Worm (Caenorhabditis elegans) whole organism, young adult: Measurements from ENCODE around the gene rei-2.

Source experiments
- B0261.1 ChIP-seq: sonication (generic microtip); optimal IDR thresholded peaks from 2 replicates; lab custom pipeline; 2016; ENCODE audit warnings: mild to moderate bottlenecking, missing genetic modification characterization, moderate library complexity, missing compliant biosample characterization
- B0336.3 ChIP-seq: fragments of 200-800 bp; sonication (Bioruptor generic); IDR thresholded peaks from 2 replicates; pipeline ENCODE4 v1.3.6; 2022; ENCODE audit warnings: missing genetic modification characterization, missing compliant biosample characterization
- D2030.7 ChIP-seq: fragments of 200-800 bp; sonication (Bioruptor generic); IDR thresholded peaks from 2 replicates; pipeline ENCODE4 v1.3.6; 2022; ENCODE audit warnings: missing genetic modification reagents, missing genetic modification characterization, missing compliant biosample characterization
- F10E7.11 ChIP-seq: sonication (generic microtip); optimal IDR thresholded peaks from 2 replicates; lab custom pipeline; 2017; ENCODE audit warnings: mild to moderate bottlenecking, missing genetic modification characterization, moderate library complexity, missing compliant biosample characterization
- F22D6.2 ChIP-seq: sonication (generic microtip); optimal IDR thresholded peaks from 2 replicates; lab custom pipeline; 2016; ENCODE audit warnings: mild to moderate bottlenecking, missing genetic modification characterization, missing compliant biosample characterization
- F23B12.7 ChIP-seq: sonication (generic microtip); optimal IDR thresholded peaks from 2 replicates; lab custom pipeline; 2017; ENCODE audit warnings: missing genetic modification characterization, mild to moderate bottlenecking, missing compliant biosample characterization, antibody characterized with exemption, moderate library complexity; ENCODE audit not compliant: insufficient read depth
- F33H1.4 ChIP-seq: fragments of 200-800 bp; sonication (Bioruptor generic); IDR thresholded peaks from 2 replicates; pipeline ENCODE4 v1.3.6; 2022; ENCODE audit warnings: missing genetic modification reagents, missing genetic modification characterization, missing compliant biosample characterization
- F37B4.10 ChIP-seq: fragments of 200-800 bp; sonication (Bioruptor generic); IDR thresholded peaks from 2 replicates; pipeline ENCODE4 v1.3.6; 2022; ENCODE audit warnings: missing genetic modification characterization, missing compliant biosample characterization
- F55B11.4 ChIP-seq: sonication (generic microtip); optimal IDR thresholded peaks from 2 replicates; lab custom pipeline; 2016; ENCODE audit warnings: missing compliant biosample characterization, missing genetic modification characterization, borderline replicate concordance; ENCODE audit not compliant: insufficient read depth
- T07F8.4 ChIP-seq: sonication (generic microtip); optimal IDR thresholded peaks from 2 replicates; lab custom pipeline; 2016; ENCODE audit warnings: mild to moderate bottlenecking, missing genetic modification characterization, moderate library complexity, missing compliant biosample characterization
- Y56A3A.18 ChIP-seq: fragments of 200-800 bp; sonication (Bioruptor generic); IDR thresholded peaks from 2 replicates; pipeline ENCODE4 v1.3.6; 2022; ENCODE audit warnings: missing genetic modification reagents, missing genetic modification characterization, missing compliant biosample characterization
- Y95B8A.8 ChIP-seq: fragments of 200-800 bp; sonication (Bioruptor generic); IDR thresholded peaks from 2 replicates; pipeline ENCODE4 v1.3.6; 2022; ENCODE audit warnings: missing genetic modification reagents, missing genetic modification characterization, missing compliant biosample characterization
- akir-1 ChIP-seq: fragments of 200-800 bp; sonication (Bioruptor generic); optimal IDR thresholded peaks from 2 replicates; lab custom pipeline; 2018; ENCODE audit warnings: mild to moderate bottlenecking, missing genetic modification characterization, moderate library complexity, missing compliant biosample characterization
- ama-1 ChIP-seq, 3 experiments: fragments of 150-350 bp in 1 of 3; sonication (generic microtip) in 2 of 3; optimal IDR thresholded peaks; 2 replicates each; lab custom pipeline; 2014 to 2018; ENCODE audit warnings: missing biosample characterization in 2 of 3, missing genetic modification characterization in 2 of 3, missing genetic modification reagents in 2 of 3
- aptf-2 ChIP-seq: fragments of 200-800 bp; sonication (Bioruptor generic); conservative IDR thresholded peaks from 2 replicates; pipeline ENCODE4 v1.3.6; 2022; ENCODE audit warnings: missing genetic modification reagents, missing genetic modification characterization, missing compliant biosample characterization
- atf-7 ChIP-seq: sonication (generic microtip); optimal IDR thresholded peaks from 2 replicates; lab custom pipeline; 2017; ENCODE audit warnings: mild to moderate bottlenecking, missing genetic modification characterization, missing compliant biosample characterization
- athp-1 ChIP-seq: sonication (generic microtip); optimal IDR thresholded peaks from 2 replicates; lab custom pipeline; 2017; ENCODE audit warnings: mild to moderate bottlenecking, missing genetic modification characterization, missing compliant biosample characterization
- attf-3 ChIP-seq: fragments of 200-800 bp; sonication (Bioruptor generic); conservative IDR thresholded peaks from 2 replicates; pipeline ENCODE4 v1.3.6; 2022; ENCODE audit warnings: missing genetic modification reagents, missing genetic modification characterization, missing compliant biosample characterization
- bed-2 ChIP-seq: fragments of 200-800 bp; sonication (Bioruptor generic); IDR thresholded peaks from 2 replicates; pipeline ENCODE4 v1.3.6; 2022; ENCODE audit warnings: missing genetic modification reagents, missing genetic modification characterization, missing compliant biosample characterization
- ceh-91 ChIP-seq: fragments of 200-800 bp; sonication (Bioruptor generic); IDR thresholded peaks from 2 replicates; pipeline ENCODE4 v1.3.6; 2022; ENCODE audit warnings: missing genetic modification reagents, missing genetic modification characterization, missing compliant biosample characterization
- dpff-1 ChIP-seq: sonication (generic microtip); optimal IDR thresholded peaks from 2 replicates; lab custom pipeline; 2017; ENCODE audit warnings: mild to moderate bottlenecking, missing genetic modification characterization, missing compliant biosample characterization
- egrh-3 ChIP-seq: fragments of 200-800 bp; sonication (Bioruptor generic); IDR thresholded peaks from 2 replicates; pipeline ENCODE4 v1.3.6; 2022; ENCODE audit warnings: missing genetic modification reagents, missing genetic modification characterization, missing compliant biosample characterization
- ekl-4 ChIP-seq: fragments of 200-800 bp; sonication (Bioruptor generic); IDR thresholded peaks from 2 replicates; pipeline ENCODE4 v1.3.6; 2022; ENCODE audit warnings: missing genetic modification reagents, missing genetic modification characterization, missing compliant biosample characterization
- gei-17 ChIP-seq: fragments of 200-800 bp; sonication (Bioruptor generic); optimal IDR thresholded peaks from 2 replicates; lab custom pipeline; 2018; ENCODE audit warnings: mild to moderate bottlenecking, missing genetic modification characterization, missing compliant biosample characterization
- hmg-20 ChIP-seq: fragments of 200-800 bp; sonication (Bioruptor generic); IDR thresholded peaks from 2 replicates; pipeline ENCODE4 v1.3.6; 2022; ENCODE audit warnings: missing genetic modification reagents, missing genetic modification characterization, missing compliant biosample characterization
- lin-35 ChIP-seq, 3 experiments: fragments of 150-350 bp in 2 of 3; sonication (generic microtip) in 1 of 3; optimal IDR thresholded peaks; 2 replicates each; lab custom pipeline; 2014 to 2018; ENCODE audit warnings: missing biosample characterization in 3 of 3, missing genetic modification characterization in 3 of 3, missing genetic modification reagents in 3 of 3
- lin-40 ChIP-seq: sonication (generic microtip); optimal IDR thresholded peaks from 2 replicates; lab custom pipeline; 2016; ENCODE audit warnings: missing genetic modification characterization, mild to moderate bottlenecking, missing compliant biosample characterization, missing genotype, missing genetic modification reagents
- lin-54 ChIP-seq: fragments of 200-800 bp; sonication (Bioruptor generic); optimal IDR thresholded peaks from 2 replicates; lab custom pipeline; 2018; ENCODE audit warnings: mild to moderate bottlenecking, missing genetic modification characterization, missing compliant biosample characterization
- lir-1 ChIP-seq: fragments of 200-800 bp; sonication (Bioruptor generic); conservative IDR thresholded peaks from 2 replicates; pipeline ENCODE4 v1.3.6; 2022; ENCODE audit warnings: missing genetic modification reagents, missing genetic modification characterization, missing compliant biosample characterization
- madf-10 ChIP-seq: sonication (generic microtip); optimal IDR thresholded peaks from 2 replicates; lab custom pipeline; 2016; ENCODE audit warnings: mild to moderate bottlenecking, missing genetic modification characterization, missing compliant biosample characterization
- madf-3 ChIP-seq: fragments of 200-800 bp; sonication (Bioruptor generic); IDR thresholded peaks from 2 replicates; pipeline ENCODE4 v1.3.6; 2022; ENCODE audit warnings: missing genetic modification reagents, missing genetic modification characterization, missing compliant biosample characterization
- madf-6 ChIP-seq: fragments of 200-800 bp; sonication (Bioruptor generic); IDR thresholded peaks from 2 replicates; pipeline ENCODE4 v1.3.6; 2022; ENCODE audit warnings: missing genetic modification reagents, missing genetic modification characterization, missing compliant biosample characterization
- mxl-1 ChIP-seq: sonication (generic microtip); optimal IDR thresholded peaks from 2 replicates; lab custom pipeline; 2016; ENCODE audit warnings: missing genetic modification characterization, missing compliant biosample characterization
- nfya-1 ChIP-seq: sonication (generic microtip); optimal IDR thresholded peaks from 2 replicates; lab custom pipeline; 2017; ENCODE audit warnings: antibody characterized with exemption, missing compliant biosample characterization, missing genetic modification characterization, borderline replicate concordance; ENCODE audit not compliant: insufficient read depth
- nfya-2 ChIP-seq: fragments of 200-800 bp; sonication (Bioruptor generic); IDR thresholded peaks from 2 replicates; pipeline ENCODE4 v1.3.6; 2022; ENCODE audit warnings: missing genetic modification reagents, missing genetic modification characterization, missing compliant biosample characterization
- nfyb-1 ChIP-seq: fragments of 200-800 bp; sonication (Bioruptor generic); IDR thresholded peaks from 2 replicates; pipeline ENCODE4 v1.3.6; 2022; ENCODE audit warnings: missing genetic modification reagents, missing genetic modification characterization, missing compliant biosample characterization
- nhr-120 ChIP-seq: fragments of 200-800 bp; sonication (Bioruptor generic); IDR thresholded peaks from 2 replicates; pipeline ENCODE4 v1.3.6; 2022; ENCODE audit warnings: missing genetic modification characterization, missing compliant biosample characterization
- rcor-1 ChIP-seq: fragments of 200-800 bp; sonication (Bioruptor generic); IDR thresholded peaks from 2 replicates; pipeline ENCODE4 v1.3.6; 2022; ENCODE audit warnings: missing genetic modification reagents, missing genetic modification characterization, missing compliant biosample characterization
- sdz-38 ChIP-seq: sonication (generic microtip); optimal IDR thresholded peaks from 2 replicates; lab custom pipeline; 2016; ENCODE audit warnings: missing genotype, missing genetic modification characterization, missing compliant biosample characterization
- snpc-4 ChIP-seq, 5 experiments: fragments of 150-350 bp in 1 of 5; sonication (generic microtip) in 4 of 5; optimal IDR thresholded peaks; 2 replicates each; lab custom pipeline; 2014 to 2018; ENCODE audit warnings: missing genetic modification characterization in 5 of 5, missing biosample characterization in 3 of 5, antibody characterized with exemption in 2 of 5, mild to moderate bottlenecking in 2 of 5, missing compliant biosample characterization in 2 of 5, missing genotype in 2 of 5, moderate library complexity in 2 of 5, missing genetic modification reagents in 1 of 5
- zfh-2 ChIP-seq: fragments of 200-800 bp; sonication (Bioruptor generic); conservative IDR thresholded peaks from 2 replicates; pipeline ENCODE4 v1.3.6; 2022; ENCODE audit warnings: missing genetic modification reagents, missing genetic modification characterization, missing compliant biosample characterization
- ztf-25 ChIP-seq: fragments of 200-800 bp; sonication (Bioruptor generic); IDR thresholded peaks from 2 replicates; pipeline ENCODE4 v1.3.6; 2022; ENCODE audit warnings: missing genetic modification reagents, missing genetic modification characterization, missing compliant biosample characterization
- ztf-26 ChIP-seq: sonication (generic microtip); optimal IDR thresholded peaks from 2 replicates; lab custom pipeline; 2017; ENCODE audit warnings: missing genetic modification characterization, missing compliant biosample characterization
- ztf-28 ChIP-seq: fragments of 200-800 bp; sonication (Bioruptor generic); IDR thresholded peaks from 2 replicates; pipeline ENCODE4 v1.3.6; 2022; ENCODE audit warnings: missing genetic modification reagents, missing genetic modification characterization, missing compliant biosample characterization

Gene rei-2

ce11 chrX:1096808-1097207, 8.9 kb upstream of the rei-2 start, which contains the start of the genes pigx-1 and rme-6:
Gene pigx-1 (minus strand): TSS chrX:1097013.
Gene rme-6 (plus strand): TSS chrX:1097152.
- no peak for TF ChIP-seq D2030.7

ce11 chrX:1094332-1094731, 6.4 kb upstream of the rei-2 start:
- TF ChIP-seq F33H1.4 (GFP tag; lab: Robert Waterston, UW): no peak
- TF ChIP-seq ztf-26: no peak
- TF ChIP-seq sdz-38 (tag; lab: Kevin White, UChicago): no peak
- no peak for TF ChIP-seq dpff-1 (tag; lab: Kevin White, UChicago)
- no peak for TF ChIP-seq F55B11.4 (tag; lab: Kevin White, UChicago)
- TF ChIP-seq ztf-25 (GFP tag; lab: Robert Waterston, UW): no peak
- TF ChIP-seq nfya-1 (tag; lab: Kevin White, UChicago): no peak
- TF ChIP-seq F37B4.10: no peak
- TF ChIP-seq D2030.7: no peak
- TF ChIP-seq madf-3 (GFP tag; lab: Robert Waterston, UW): no peak
- TF ChIP-seq ekl-4: no peak
- TF ChIP-seq atf-7 (tag; lab: Kevin White, UChicago): no peak

ce11 chrX:1093154-1093553, 5.2 kb upstream of the rei-2 start:
- TF ChIP-seq ceh-91: no peak
- TF ChIP-seq gei-17 (GFP tag; lab: Kevin White, UChicago): peak; percentile 63
- TF ChIP-seq nfya-2 (GFP tag; lab: Robert Waterston, UW): no peak
- peak; percentile 84 for TF ChIP-seq madf-10 (tag; lab: Kevin White, UChicago)
- no peak for TF ChIP-seq ztf-28 (GFP tag; lab: Robert Waterston, UW)
- no peak for TF ChIP-seq dpff-1 (tag; lab: Kevin White, UChicago)
- peak; percentile 92 for TF ChIP-seq atf-7 (tag; lab: Kevin White, UChicago)
- no peak for TF ChIP-seq Y95B8A.8 (GFP tag; lab: Robert Waterston, UW)
- no peak for TF ChIP-seq T07F8.4 (tag; lab: Kevin White, UChicago)
- TF ChIP-seq hmg-20 (GFP tag; lab: Robert Waterston, UW): peak; percentile 79
- peak; percentile 47; the same call in 1 of the 2 replicates for TF ChIP-seq lir-1 (GFP tag; lab: Robert Waterston, UW)
- TF ChIP-seq aptf-2 (GFP tag; lab: Robert Waterston, UW): no peak
- TF ChIP-seq snpc-4 (GFP tag; optimal IDR thresholded peaks at IDR 0.05; lab: Kevin White, UChicago): peak; percentile 25
- peak in 2 of 4 experiments; percentile 48 to 62 for TF ChIP-seq snpc-4 (tag; optimal IDR thresholded peaks at IDR 0.05; lab: Kevin White, UChicago)
- TF ChIP-seq bed-2 (GFP tag; lab: Robert Waterston, UW): peak; percentile 48; the same call in 1 of the 2 replicates
- TF ChIP-seq athp-1: no peak
- TF ChIP-seq zfh-2 (GFP tag; lab: Robert Waterston, UW): peak; percentile 86
- no peak for TF ChIP-seq nhr-120 (GFP tag; lab: Robert Waterston, UW)
- no peak for TF ChIP-seq mxl-1 (tag; lab: Kevin White, UChicago)
- TF ChIP-seq ama-1 (optimal IDR thresholded peaks at IDR 0.05; lab: Kevin White, UChicago): no peak
- TF ChIP-seq ama-1 (GFP tag; optimal IDR thresholded peaks at IDR 0.05; lab: Kevin White, UChicago): peak in 1 of 2 experiments; percentile 67
- TF ChIP-seq Y56A3A.18 (GFP tag; lab: Robert Waterston, UW): peak; percentile 79; the same call in 1 of the 2 replicates
- no peak for TF ChIP-seq F10E7.11
- TF ChIP-seq lin-54 (GFP tag; lab: Kevin White, UChicago): peak; percentile 46
- TF ChIP-seq B0261.1: peak; percentile 8
- peak; percentile 67 for TF ChIP-seq ekl-4
- no peak; the same call in 1 of the 2 replicates for TF ChIP-seq madf-6 (GFP tag; lab: Robert Waterston, UW)
- TF ChIP-seq B0336.3 (GFP tag; lab: Robert Waterston, UW): peak; percentile 87
- TF ChIP-seq rcor-1 (GFP tag; lab: Robert Waterston, UW): peak; percentile 79
- peak; percentile 28 for TF ChIP-seq F22D6.2 (tag; lab: Kevin White, UChicago)
- peak; percentile 51 for TF ChIP-seq egrh-3 (GFP tag; lab: Robert Waterston, UW)
- peak; percentile 84 for TF ChIP-seq nfyb-1 (GFP tag; lab: Robert Waterston, UW)
- TF ChIP-seq F23B12.7 (tag; lab: Kevin White, UChicago): peak; percentile 64
- TF ChIP-seq lin-40 (tag; lab: Kevin White, UChicago): peak; percentile 92
- peak in 1 of 3 experiments; percentile 82 for TF ChIP-seq lin-35 (GFP tag; optimal IDR thresholded peaks at IDR 0.05; lab: Kevin White, UChicago)
- TF ChIP-seq attf-3: no peak
- TF ChIP-seq akir-1: no peak
